Worm (Caenorhabditis elegans) whole organism, early embryonic: ENCODE data around the gene F30B5.11.

Experiments
- B0310.2 ChIP-seq: sonication (generic microtip); optimal IDR thresholded peaks from 2 replicates; lab custom pipeline; 2016; ENCODE audit warnings: mild to moderate bottlenecking, missing genetic modification characterization, missing compliant biosample characterization
- F13C5.2 ChIP-seq: sonication (generic microtip); optimal IDR thresholded peaks from 2 replicates; lab custom pipeline; 2017; ENCODE audit warnings: mild to moderate bottlenecking, missing genetic modification characterization, inconsistent platforms, missing compliant biosample characterization
- aly-1 ChIP-seq: sonication (generic microtip); optimal IDR thresholded peaks from 2 replicates; lab custom pipeline; 2016; ENCODE audit warnings: missing genetic modification characterization, missing compliant biosample characterization
- ama-1 ChIP-seq: fragments of 150-350 bp; optimal IDR thresholded peaks from 2 replicates; lab custom pipeline; 2014
- ceh-13 ChIP-seq: fragments of 200-800 bp; sonication (Bioruptor generic); optimal IDR thresholded peaks from 2 replicates; lab custom pipeline; 2018; ENCODE audit warnings: mild to moderate bottlenecking, missing genetic modification characterization, missing compliant biosample characterization
- hmg-4 ChIP-seq: fragments of 200-800 bp; sonication (Bioruptor generic); optimal IDR thresholded peaks from 2 replicates; lab custom pipeline; 2018; ENCODE audit warnings: mild to moderate bottlenecking, missing genetic modification characterization, missing compliant biosample characterization
- hnd-1 ChIP-seq: sonication (generic microtip); optimal IDR thresholded peaks from 2 replicates; lab custom pipeline; 2016; ENCODE audit warnings: missing genetic modification characterization, missing compliant biosample characterization
- pes-1 ChIP-seq: fragments of 200-800 bp; sonication (Bioruptor generic); IDR thresholded peaks from 2 replicates; pipeline ENCODE4 v1.3.6; 2022; ENCODE audit warnings: missing genetic modification reagents, missing genetic modification characterization, missing compliant biosample characterization
- scrt-1 ChIP-seq: fragments of 200-800 bp; sonication (Bioruptor generic); IDR thresholded peaks from 2 replicates; pipeline ENCODE4 v1.3.6; 2022; ENCODE audit warnings: missing genetic modification characterization, missing compliant biosample characterization
- sea-1 ChIP-seq: fragments of 200-800 bp; sonication (Bioruptor generic); conservative IDR thresholded peaks from 2 replicates; pipeline ENCODE4 v1.3.6; 2022; ENCODE audit warnings: missing genetic modification characterization, missing compliant biosample characterization
- tbx-11 ChIP-seq: fragments of 200-800 bp; sonication (Bioruptor generic); IDR thresholded peaks from 2 replicates; pipeline ENCODE4 v1.3.6; 2022; ENCODE audit warnings: missing genetic modification characterization, missing compliant biosample characterization
- tbx-37 ChIP-seq: fragments of 200-800 bp; sonication (Bioruptor generic); conservative IDR thresholded peaks from 2 replicates; pipeline ENCODE4 v1.3.6; 2022; ENCODE audit warnings: missing genetic modification reagents, missing genetic modification characterization, missing compliant biosample characterization

ce11 chrIV:4235315-4236024 is 15.6 kb upstream of the F30B5.11 start, which contains the start of the genes zipt-2.2 and dpy-13:
- no peak for TF ChIP-seq tbx-37 (GFP tag; lab: Robert Waterston, UW)
- no peak for TF ChIP-seq hmg-4 (GFP tag; lab: Kevin White, UChicago)
- no peak for TF ChIP-seq F13C5.2 (tag; lab: Kevin White, UChicago)
- no peak for TF ChIP-seq aly-1
- TF ChIP-seq ama-1 (lab: Kevin White, UChicago), result no peak
- TF ChIP-seq B0310.2 (tag; lab: Kevin White, UChicago), result no peak
- no peak for TF ChIP-seq ceh-13 (GFP tag; lab: Kevin White, UChicago)
- no peak for TF ChIP-seq scrt-1 (GFP tag; lab: Robert Waterston, UW)
- TF ChIP-seq hnd-1 (tag; lab: Kevin White, UChicago), result no peak
- TF ChIP-seq sea-1 (GFP tag; lab: Robert Waterston, UW), result no peak
- no peak for TF ChIP-seq pes-1
- TF ChIP-seq tbx-11, result no peak
